Worm (Caenorhabditis elegans): Measurements from ENCODE around the gene cox-14.

Gene cox-14

ce11 chrIII:10202391-10202790 lies 16.4 kb upstream of the cox-14 start:
- TF ChIP-seq K09A11.1 (tag; optimal IDR thresholded peaks at IDR 0.05; ENCODE audit: insufficient read depth): no peak
- no peak for TF ChIP-seq hlh-30 (tag; optimal IDR thresholded peaks at IDR 0.05; ENCODE audit: insufficient read depth)
- TF ChIP-seq ceh-9 (tag; optimal IDR thresholded peaks at IDR 0.05): no peak
- TF ChIP-seq C38D4.7 (GFP tag; optimal IDR thresholded peaks at IDR 0.05): no peak
- no peak for TF ChIP-seq zip-5 (tag; optimal IDR thresholded peaks at IDR 0.05)
- TF ChIP-seq sdc-2 (tag; optimal IDR thresholded peaks at IDR 0.05): no peak
- TF ChIP-seq elt-2 (tag; optimal IDR thresholded peaks at IDR 0.05): no peak
- no peak for TF ChIP-seq ref-2 (tag; optimal IDR thresholded peaks at IDR 0.05)
- TF ChIP-seq ama-1 (optimal IDR thresholded peaks at IDR 0.05): no peak
- no peak for TF ChIP-seq mec-3 (tag; optimal IDR thresholded peaks at IDR 0.05; ENCODE audit: borderline replicate concordance)
- TF ChIP-seq sox-4 (tag; optimal IDR thresholded peaks at IDR 0.05): no peak
- no peak for TF ChIP-seq C08G9.2 (tag; optimal IDR thresholded peaks at IDR 0.05)
- no peak for TF ChIP-seq pax-1 (tag; optimal IDR thresholded peaks at IDR 0.05)
- no peak for TF ChIP-seq ceh-18 (tag; optimal IDR thresholded peaks at IDR 0.05)

- TF ChIP-seq ceh-18 (tag; optimal IDR thresholded peaks at IDR 0.05) (peak; percentile 1), dve-1 (tag; optimal IDR thresholded peaks at IDR 0.05) (peak; percentile 37), nfya-1 (tag; optimal IDR thresholded peaks at IDR 0.05) (peak; percentile 12), fkh-6 (tag; optimal IDR thresholded peaks at IDR 0.05) (no peak), unc-55 (GFP tag; optimal IDR thresholded peaks at IDR 0.05) (peak; percentile 46)
Measured at ce11 chrIII:10202894-10203871, 15.6 kb upstream of the cox-14 start, which contains the start of gene chc-1. TSS of gene chc-1 (plus strand) at chrIII:10203821.

DNA sequence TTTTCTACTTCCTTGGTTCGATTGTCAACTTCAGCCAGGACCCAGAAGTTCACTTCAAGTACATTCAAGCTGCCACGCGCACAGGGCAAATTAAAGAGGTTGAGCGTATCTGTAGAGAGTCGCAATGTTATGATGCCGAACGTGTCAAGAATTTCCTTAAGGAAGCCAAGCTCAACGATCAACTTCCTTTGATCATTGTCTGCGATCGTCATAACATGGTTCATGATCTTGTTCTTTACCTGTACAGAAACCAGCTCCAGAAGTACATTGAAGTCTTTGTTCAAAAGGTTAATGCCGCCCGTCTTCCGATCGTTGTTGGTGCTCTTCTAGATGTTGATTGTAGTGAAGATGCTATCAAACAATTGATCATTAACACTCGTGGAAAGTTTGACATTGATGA lies 12.4 kb upstream of the cox-14 start:
- TF ChIP-seq ceh-31 (tag; optimal IDR thresholded peaks at IDR 0.05) (no peak), ceh-48 (tag; optimal IDR thresholded peaks at IDR 0.05) (no peak)

DNA sequence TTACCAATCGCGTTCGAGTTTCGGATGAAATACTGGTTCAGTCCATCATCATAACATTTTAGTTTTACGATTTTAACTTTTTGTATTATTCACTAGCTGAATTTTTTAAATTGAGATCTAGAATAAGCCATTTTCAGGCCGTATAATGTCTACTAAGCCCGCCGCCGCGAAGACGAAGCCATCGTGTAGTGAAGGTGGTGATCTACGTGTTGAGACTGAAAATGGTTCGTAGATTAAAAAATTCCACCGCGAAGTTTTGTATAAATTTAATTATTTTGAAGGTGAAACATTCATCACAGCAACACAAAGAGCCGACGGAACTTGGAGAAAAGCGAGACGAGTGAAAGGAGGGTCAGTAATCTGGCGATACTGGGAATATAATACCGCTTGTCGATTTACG lies 9.0 kb upstream of the cox-14 start, which contains the start of gene T20G5.9:
Gene T20G5.9, plus strand, starts transcription at position 138 of the 400 bp plus-strand sequence.
- TF ChIP-seq eyg-1 (tag; optimal IDR thresholded peaks at IDR 0.05) (no peak), ama-1 (optimal IDR thresholded peaks at IDR 0.05) (peak; percentile 7)

- TF ChIP-seq ceh-48 (tag; optimal IDR thresholded peaks at IDR 0.05) (peak; percentile 64), ztf-16 (tag; optimal IDR thresholded peaks at IDR 0.05) (no peak)
Measured at ce11 chrIII:10211889-10212494, 6.8 kb upstream of the cox-14 start, which contains the start of the genes blos-1 and best-18. TSS of gene blos-1 (minus strand) at chrIII:10211946. TSS of gene best-18 (plus strand) at chrIII:10212396.

- TF ChIP-seq ceh-14 (tag; optimal IDR thresholded peaks at IDR 0.05): no peak
- TF ChIP-seq ama-1 (optimal IDR thresholded peaks at IDR 0.05): peak; percentile 2
- TF ChIP-seq ceh-30 (tag; optimal IDR thresholded peaks at IDR 0.05): no peak
- no peak for TF ChIP-seq npax-4 (tag; optimal IDR thresholded peaks at IDR 0.05)
- TF ChIP-seq eyg-1 (tag; optimal IDR thresholded peaks at IDR 0.05): no peak
Measured at ce11 chrIII:10214540-10214979, 4.2 kb upstream of the cox-14 start.

- TF ChIP-seq zip-5 (tag; optimal IDR thresholded peaks at IDR 0.05) (no peak), fax-1 (tag; optimal IDR thresholded peaks at IDR 0.05) (no peak), dve-1 (tag; optimal IDR thresholded peaks at IDR 0.05) (no peak), tbx-7 (tag; optimal IDR thresholded peaks at IDR 0.05) (no peak), unc-3 (GFP tag; conservative IDR thresholded peaks at IDR 0.05) (no peak), unc-3 (tag; optimal IDR thresholded peaks at IDR 0.05) (no peak), lin-11 (tag; optimal IDR thresholded peaks at IDR 0.05) (no peak), hlh-15 (tag; optimal IDR thresholded peaks at IDR 0.05) (no peak), unc-42 (tag; optimal IDR thresholded peaks at IDR 0.05) (no peak), ceh-31 (tag; optimal IDR thresholded peaks at IDR 0.05) (no peak), che-1 (tag; optimal IDR thresholded peaks at IDR 0.05) (no peak), nhr-11 (tag; optimal IDR thresholded peaks at IDR 0.05) (no peak), ceh-18 (tag; optimal IDR thresholded peaks at IDR 0.05) (no peak), F13H6.1 (tag; optimal IDR thresholded peaks at IDR 0.05) (no peak), T23F11.4 (GFP tag; optimal IDR thresholded peaks at IDR 0.05) (no peak), K02D7.2 (tag; optimal IDR thresholded peaks at IDR 0.05) (no peak), hlh-30 (tag; optimal IDR thresholded peaks at IDR 0.05; ENCODE audit: insufficient read depth) (no peak)
Measured at ce11 chrIII:10215882-10216281, 2.9 kb upstream of the cox-14 start.
